Worm (Caenorhabditis elegans): ENCODE data around the gene C24H11.1.
A peak's percentile ranks its signal among the peaks of the same experiment; 100 is the strongest.

Gene C24H11.1

DNA sequence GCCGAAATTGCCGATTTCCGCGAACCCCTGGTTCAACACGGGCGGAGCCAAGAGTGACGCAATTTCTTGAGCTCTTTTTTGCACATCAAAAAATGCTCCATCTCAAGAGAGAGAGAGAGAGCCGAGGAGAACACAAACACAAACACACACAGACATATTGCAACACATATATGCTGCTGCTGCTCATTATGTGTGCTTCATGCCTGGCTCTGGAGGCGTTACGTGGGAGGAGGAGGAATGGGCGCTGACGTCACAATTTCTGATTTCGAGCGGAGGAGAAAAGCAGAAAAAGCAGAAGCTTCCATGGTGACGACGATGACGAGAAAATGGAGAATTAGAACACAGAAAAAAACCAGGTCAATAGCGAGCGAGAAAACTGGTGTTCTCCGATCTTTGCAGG lies 48.6 kb downstream of the C24H11.1 start:
- peak; percentile 7 for TF ChIP-seq pha-4 (tag; optimal IDR thresholded peaks at IDR 0.05)
- no peak for TF ChIP-seq pqm-1 (tag; optimal IDR thresholded peaks at IDR 0.05)
- peak; percentile 13 for TF ChIP-seq egl-5 (tag; optimal IDR thresholded peaks at IDR 0.05)
- peak; percentile 51 for TF ChIP-seq nfya-1 (tag; optimal IDR thresholded peaks at IDR 0.05; ENCODE audit: insufficient read depth)

ce11 chrIII:11836734-11837133 lies 49.3 kb downstream of the C24H11.1 start:
- TF ChIP-seq snpc-4 (tag; optimal IDR thresholded peaks at IDR 0.05) (no peak), egl-27 (tag; optimal IDR thresholded peaks at IDR 0.05) (no peak), nhr-77 (tag; optimal IDR thresholded peaks at IDR 0.05) (no peak), nfya-1 (tag; optimal IDR thresholded peaks at IDR 0.05; ENCODE audit: insufficient read depth) (peak; percentile 21), ztf-11 (tag; optimal IDR thresholded peaks at IDR 0.05) (no peak), zag-1 (tag; optimal IDR thresholded peaks at IDR 0.05) (no peak), aly-2 (tag; optimal IDR thresholded peaks at IDR 0.05) (no peak), nhr-43 (tag; optimal IDR thresholded peaks at IDR 0.05; ENCODE audit: poor library complexity, severe bottlenecking) (no peak), hmg-11 (tag; optimal IDR thresholded peaks at IDR 0.05) (peak; percentile 8), R02D3.7 (tag; optimal IDR thresholded peaks at IDR 0.05) (no peak), ztf-4 (tag; optimal IDR thresholded peaks at IDR 0.05) (no peak), unc-39 (tag; optimal IDR thresholded peaks at IDR 0.05) (no peak), pha-4 (tag; optimal IDR thresholded peaks at IDR 0.05) (no peak), fos-1 (tag; optimal IDR thresholded peaks at IDR 0.05) (no peak), skn-1 (tag; optimal IDR thresholded peaks at IDR 0.05) (peak; percentile 92), jun-1 (tag; optimal IDR thresholded peaks at IDR 0.05) (no peak), nhr-67 (tag; optimal IDR thresholded peaks at IDR 0.05) (no peak), mml-1 (tag; optimal IDR thresholded peaks at IDR 0.05) (no peak)
